Worm (Caenorhabditis elegans) whole organism, early embryonic: ENCODE measurements around the gene F40H3.3.

Source experiments
- F13C5.2 ChIP-seq: sonication (generic microtip); optimal IDR thresholded peaks from 2 replicates; lab custom pipeline; 2017; ENCODE audit warnings: mild to moderate bottlenecking, missing genetic modification characterization, inconsistent platforms, missing compliant biosample characterization
- ama-1 ChIP-seq: fragments of 150-350 bp; optimal IDR thresholded peaks from 2 replicates; lab custom pipeline; 2014
- ets-7 ChIP-seq: sonication (generic microtip); optimal IDR thresholded peaks from 2 replicates; lab custom pipeline; 2016; ENCODE audit warnings: missing genotype, missing genetic modification characterization, missing compliant biosample characterization
- flt-1 ChIP-seq: fragments of 200-800 bp; sonication (Bioruptor generic); IDR thresholded peaks from 2 replicates; pipeline ENCODE4 v1.3.6; 2022; ENCODE audit warnings: missing genetic modification characterization, missing compliant biosample characterization
- hmbx-1 ChIP-seq: sonication (generic microtip); optimal IDR thresholded peaks from 2 replicates; lab custom pipeline; 2016; ENCODE audit warnings: mild to moderate bottlenecking, missing genetic modification characterization, missing compliant biosample characterization
- hmg-4 ChIP-seq: fragments of 200-800 bp; sonication (Bioruptor generic); optimal IDR thresholded peaks from 2 replicates; lab custom pipeline; 2018; ENCODE audit warnings: mild to moderate bottlenecking, missing genetic modification characterization, missing compliant biosample characterization
- hnd-1 ChIP-seq: sonication (generic microtip); optimal IDR thresholded peaks from 2 replicates; lab custom pipeline; 2016; ENCODE audit warnings: missing genetic modification characterization, missing compliant biosample characterization
- pes-1 ChIP-seq: fragments of 200-800 bp; sonication (Bioruptor generic); IDR thresholded peaks from 2 replicates; pipeline ENCODE4 v1.3.6; 2022; ENCODE audit warnings: missing genetic modification reagents, missing genetic modification characterization, missing compliant biosample characterization
- scrt-1 ChIP-seq: fragments of 200-800 bp; sonication (Bioruptor generic); IDR thresholded peaks from 2 replicates; pipeline ENCODE4 v1.3.6; 2022; ENCODE audit warnings: missing genetic modification characterization, missing compliant biosample characterization
- sea-1 ChIP-seq: fragments of 200-800 bp; sonication (Bioruptor generic); conservative IDR thresholded peaks from 2 replicates; pipeline ENCODE4 v1.3.6; 2022; ENCODE audit warnings: missing genetic modification characterization, missing compliant biosample characterization
- tbx-11 ChIP-seq: fragments of 200-800 bp; sonication (Bioruptor generic); IDR thresholded peaks from 2 replicates; pipeline ENCODE4 v1.3.6; 2022; ENCODE audit warnings: missing genetic modification characterization, missing compliant biosample characterization
- tbx-37 ChIP-seq: fragments of 200-800 bp; sonication (Bioruptor generic); conservative IDR thresholded peaks from 2 replicates; pipeline ENCODE4 v1.3.6; 2022; ENCODE audit warnings: missing genetic modification reagents, missing genetic modification characterization, missing compliant biosample characterization

ce11 chrII:6207252-6207651 lies 35.9 kb downstream of the F40H3.3 start:
- TF ChIP-seq flt-1 (GFP tag; lab: Robert Waterston, UW) = no peak
- TF ChIP-seq ama-1 (lab: Kevin White, UChicago) = no peak
- TF ChIP-seq F13C5.2 (tag; lab: Kevin White, UChicago) = no peak
- no peak for TF ChIP-seq hmbx-1 (tag; lab: Kevin White, UChicago)
- no peak for TF ChIP-seq pes-1 (GFP tag; lab: Robert Waterston, UW)
- TF ChIP-seq tbx-37 (GFP tag; lab: Robert Waterston, UW) = no peak
- no peak for TF ChIP-seq sea-1 (GFP tag; lab: Robert Waterston, UW)
- TF ChIP-seq scrt-1 (GFP tag; lab: Robert Waterston, UW) = no peak
- TF ChIP-seq hmg-4 = no peak
- TF ChIP-seq hnd-1 (tag; lab: Kevin White, UChicago) = no peak
- TF ChIP-seq tbx-11 (GFP tag; lab: Robert Waterston, UW) = no peak
- no peak for TF ChIP-seq ets-7
